Worm (Caenorhabditis elegans): ENCODE measurements around the gene C02G6.2.

DNA sequence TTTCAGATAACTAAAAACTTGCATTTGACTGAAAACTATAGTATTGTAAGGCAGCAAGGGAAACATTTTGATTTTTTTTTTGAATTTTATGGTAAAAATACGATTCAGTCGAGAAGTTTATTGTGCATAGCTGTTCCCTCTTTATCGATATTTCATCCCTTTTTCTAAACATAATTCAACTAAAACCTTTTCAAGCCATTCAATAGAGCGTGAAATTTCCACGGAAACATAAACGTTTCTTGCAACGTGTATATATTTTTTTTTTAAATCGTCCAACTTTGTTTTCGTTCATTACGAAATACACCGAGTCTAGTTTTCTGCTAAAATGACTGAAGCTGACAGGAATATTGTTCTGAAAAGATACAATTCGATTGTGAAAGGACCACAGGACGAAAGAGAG lies at the start of gene C02G6.2:
- TF ChIP-seq K09A11.1 (tag; optimal IDR thresholded peaks at IDR 0.05; ENCODE audit: insufficient read depth) (no peak), unc-55 (GFP tag; optimal IDR thresholded peaks at IDR 0.05) (no peak), tbx-2 (tag; optimal IDR thresholded peaks at IDR 0.05) (no peak), fkh-10 (GFP tag; optimal IDR thresholded peaks at IDR 0.05) (no peak), rnt-1 (tag; optimal IDR thresholded peaks at IDR 0.05) (no peak), elt-4 (tag; optimal IDR thresholded peaks at IDR 0.05) (no peak), eyg-1 (tag; optimal IDR thresholded peaks at IDR 0.05) (no peak), dve-1 (tag; optimal IDR thresholded peaks at IDR 0.05) (no peak), ahr-1 (tag; optimal IDR thresholded peaks at IDR 0.05) (no peak)
